Worm (Caenorhabditis elegans) whole organism, L2 larva: Measurements from ENCODE around the gene pac-1.
A peak's percentile ranks its signal among the peaks of the same experiment; 100 is the strongest.

Experiments used
- C34F6.9 ChIP-seq: fragments of 150-350 bp; optimal IDR thresholded peaks from 2 replicates; lab custom pipeline; 2014; ENCODE audit warnings: missing biosample characterization, missing genetic modification characterization
- F13H6.1 ChIP-seq: sonication (generic microtip); optimal IDR thresholded peaks from 2 replicates; lab custom pipeline; 2016; ENCODE audit warnings: missing genetic modification characterization, missing compliant biosample characterization
- R02D3.7 ChIP-seq: fragments of 150-350 bp; optimal IDR thresholded peaks from 2 replicates; lab custom pipeline; 2014; ENCODE audit warnings: missing biosample characterization, missing genetic modification characterization
- Y55F3AM.14 ChIP-seq: fragments of 200-800 bp; sonication (Bioruptor generic); optimal IDR thresholded peaks from 2 replicates; lab custom pipeline; 2018; ENCODE audit warnings: mild to moderate bottlenecking, missing genetic modification characterization, missing compliant biosample characterization
- ZK546.5 ChIP-seq: sonication (generic microtip); optimal IDR thresholded peaks from 2 replicates; lab custom pipeline; 2017; ENCODE audit warnings: missing biosample characterization, missing genetic modification characterization
- alr-1 ChIP-seq: fragments of 150-350 bp; optimal IDR thresholded peaks from 2 replicates; lab custom pipeline; 2014; ENCODE audit warnings: missing biosample characterization, missing genetic modification characterization
- blmp-1 ChIP-seq: sonication (generic microtip); optimal IDR thresholded peaks from 2 replicates; lab custom pipeline; 2017; ENCODE audit warnings: missing genetic modification characterization, mild to moderate bottlenecking, missing compliant biosample characterization, antibody characterized with exemption, moderate library complexity; ENCODE audit not compliant: insufficient read depth
- ceh-82 ChIP-seq: fragments of 150-350 bp; optimal IDR thresholded peaks from 2 replicates; lab custom pipeline; 2014; ENCODE audit warnings: missing biosample characterization, missing genetic modification characterization
- crh-2 ChIP-seq: sonication (generic microtip); optimal IDR thresholded peaks from 2 replicates; lab custom pipeline; 2017; ENCODE audit warnings: missing biosample characterization, missing genetic modification characterization
- dmd-4 ChIP-seq: sonication (generic microtip); optimal IDR thresholded peaks from 2 replicates; lab custom pipeline; 2017; ENCODE audit warnings: missing biosample characterization, missing genetic modification characterization
- elt-1 ChIP-seq: fragments of 150-350 bp; optimal IDR thresholded peaks from 2 replicates; lab custom pipeline; 2014; ENCODE audit warnings: missing biosample characterization, missing genetic modification characterization
- elt-3 ChIP-seq: sonication (generic microtip); optimal IDR thresholded peaks from 2 replicates; lab custom pipeline; 2017; ENCODE audit warnings: missing biosample characterization, missing genetic modification characterization
- fos-1 ChIP-seq: fragments of 150-350 bp; optimal IDR thresholded peaks from 2 replicates; lab custom pipeline; 2014; ENCODE audit warnings: missing biosample characterization, missing genetic modification characterization
- gmeb-1 ChIP-seq: fragments of 150-350 bp; optimal IDR thresholded peaks from 2 replicates; lab custom pipeline; 2014; ENCODE audit warnings: missing biosample characterization, missing genetic modification characterization
- lin-13 ChIP-seq: fragments of 150-350 bp; optimal IDR thresholded peaks from 2 replicates; lab custom pipeline; 2014; ENCODE audit warnings: missing biosample characterization, missing genetic modification reagents, missing genetic modification characterization
- lin-39 ChIP-seq: fragments of 150-350 bp; optimal IDR thresholded peaks from 2 replicates; lab custom pipeline; 2014; ENCODE audit warnings: missing biosample characterization, missing genetic modification reagents, missing genetic modification characterization
- lsy-2 ChIP-seq, 2 experiments: fragments of 150-350 bp in 1 of 2; sonication (generic microtip) in 1 of 2; optimal IDR thresholded peaks; 2 replicates each; lab custom pipeline; 2014 to 2017; ENCODE audit warnings: missing biosample characterization in 2 of 2, missing genetic modification characterization in 2 of 2
- mab-5 ChIP-seq: fragments of 150-350 bp; optimal IDR thresholded peaks from 2 replicates; lab custom pipeline; 2014; ENCODE audit warnings: missing biosample characterization, missing genetic modification characterization
- mbf-1 ChIP-seq: sonication (generic microtip); optimal IDR thresholded peaks from 2 replicates; lab custom pipeline; 2017; ENCODE audit warnings: missing biosample characterization, missing genetic modification characterization
- mdl-1 ChIP-seq, 2 experiments: fragments of 150-350 bp in 1 of 2; sonication (generic microtip) in 1 of 2; optimal IDR thresholded peaks; 2 replicates each; lab custom pipeline; 2017; ENCODE audit warnings: missing biosample characterization in 2 of 2, missing genetic modification characterization in 2 of 2
- nhr-11 ChIP-seq: fragments of 150-350 bp; optimal IDR thresholded peaks from 2 replicates; lab custom pipeline; 2014; ENCODE audit warnings: missing biosample characterization, missing genetic modification characterization
- nhr-129 ChIP-seq: fragments of 150-350 bp; optimal IDR thresholded peaks from 2 replicates; lab custom pipeline; 2014; ENCODE audit warnings: missing biosample characterization, missing genetic modification characterization
- nhr-21 ChIP-seq: fragments of 150-350 bp; optimal IDR thresholded peaks from 2 replicates; lab custom pipeline; 2014; ENCODE audit warnings: missing biosample characterization, missing genetic modification characterization
- nhr-25 ChIP-seq: fragments of 150-350 bp; sonication (generic microtip); optimal IDR thresholded peaks from 3 replicates; lab custom pipeline; 2014; ENCODE audit warnings: missing biosample characterization, missing genetic modification characterization
- sem-4 ChIP-seq: fragments of 150-350 bp; optimal IDR thresholded peaks from 2 replicates; lab custom pipeline; 2014; ENCODE audit warnings: missing biosample characterization, missing genetic modification reagents, missing genetic modification characterization
- sma-3 ChIP-seq: sonication (generic microtip); optimal IDR thresholded peaks from 2 replicates; lab custom pipeline; 2016; ENCODE audit warnings: missing genetic modification reagents, missing genetic modification characterization, missing compliant biosample characterization
- sma-9 ChIP-seq, 2 experiments: fragments of 150-350 bp in 1 of 2; sonication (generic microtip) in 1 of 2; optimal IDR thresholded peaks; 2 replicates each; lab custom pipeline; 2014 to 2016; ENCODE audit warnings: missing genetic modification characterization in 2 of 2, mild to moderate bottlenecking in 1 of 2, missing biosample characterization in 1 of 2, missing compliant biosample characterization in 1 of 2, missing genetic modification reagents in 1 of 2, moderate library complexity in 1 of 2
- snpc-4 ChIP-seq: fragments of 150-350 bp; optimal IDR thresholded peaks from 2 replicates; lab custom pipeline; 2014; ENCODE audit warnings: missing biosample characterization, missing genetic modification characterization
- unc-39 ChIP-seq: fragments of 150-350 bp; optimal IDR thresholded peaks from 2 replicates; lab custom pipeline; 2014; ENCODE audit warnings: missing biosample characterization, missing genetic modification characterization
- unc-55 ChIP-seq: fragments of 150-350 bp; sonication (generic microtip); optimal IDR thresholded peaks from 3 replicates; lab custom pipeline; 2014; ENCODE audit warnings: missing biosample characterization, missing genetic modification reagents, missing genetic modification characterization
- unc-62 ChIP-seq: fragments of 150-350 bp; optimal IDR thresholded peaks from 2 replicates; lab custom pipeline; 2014; ENCODE audit warnings: missing biosample characterization, missing genetic modification reagents, missing genetic modification characterization
- zag-1 ChIP-seq: fragments of 150-350 bp; optimal IDR thresholded peaks from 2 replicates; lab custom pipeline; 2014; ENCODE audit warnings: missing biosample characterization, missing genetic modification characterization
- ztf-1 ChIP-seq: fragments of 200-800 bp; sonication (Bioruptor generic); conservative IDR thresholded peaks from 2 replicates; pipeline ENCODE4 v1.3.6; 2022; ENCODE audit warnings: missing genetic modification characterization, missing compliant biosample characterization
- ztf-4 ChIP-seq: fragments of 150-350 bp; optimal IDR thresholded peaks from 2 replicates; lab custom pipeline; 2014; ENCODE audit warnings: missing biosample characterization, missing genetic modification characterization

Gene pac-1

DNA sequence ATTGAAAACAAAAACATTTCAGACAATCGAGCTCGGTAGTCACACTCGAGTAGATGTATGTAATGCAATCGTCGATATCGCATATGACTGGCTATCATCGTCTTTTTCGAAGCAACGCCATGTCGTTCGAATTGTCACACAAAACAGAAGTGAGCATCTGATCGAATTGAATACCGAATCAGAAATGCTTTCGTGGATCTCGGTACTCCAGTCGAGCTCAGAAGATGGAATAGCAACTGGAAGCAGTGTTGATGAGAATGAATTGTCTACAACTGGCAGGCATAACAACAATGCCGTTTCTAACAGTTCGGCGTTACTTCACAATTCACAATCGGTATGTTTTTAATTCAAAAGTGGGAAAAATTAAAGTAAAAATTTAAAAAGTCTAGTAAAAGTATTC is 14.4 kb downstream of the pac-1 start:
- TF ChIP-seq mab-5 (tag; lab: Kevin White, UChicago) (no peak), ztf-4 (tag; lab: Kevin White, UChicago) (no peak), nhr-11 (tag; lab: Kevin White, UChicago) (no peak)
- TF ChIP-seq, all 48 proteins: peak for 0

DNA sequence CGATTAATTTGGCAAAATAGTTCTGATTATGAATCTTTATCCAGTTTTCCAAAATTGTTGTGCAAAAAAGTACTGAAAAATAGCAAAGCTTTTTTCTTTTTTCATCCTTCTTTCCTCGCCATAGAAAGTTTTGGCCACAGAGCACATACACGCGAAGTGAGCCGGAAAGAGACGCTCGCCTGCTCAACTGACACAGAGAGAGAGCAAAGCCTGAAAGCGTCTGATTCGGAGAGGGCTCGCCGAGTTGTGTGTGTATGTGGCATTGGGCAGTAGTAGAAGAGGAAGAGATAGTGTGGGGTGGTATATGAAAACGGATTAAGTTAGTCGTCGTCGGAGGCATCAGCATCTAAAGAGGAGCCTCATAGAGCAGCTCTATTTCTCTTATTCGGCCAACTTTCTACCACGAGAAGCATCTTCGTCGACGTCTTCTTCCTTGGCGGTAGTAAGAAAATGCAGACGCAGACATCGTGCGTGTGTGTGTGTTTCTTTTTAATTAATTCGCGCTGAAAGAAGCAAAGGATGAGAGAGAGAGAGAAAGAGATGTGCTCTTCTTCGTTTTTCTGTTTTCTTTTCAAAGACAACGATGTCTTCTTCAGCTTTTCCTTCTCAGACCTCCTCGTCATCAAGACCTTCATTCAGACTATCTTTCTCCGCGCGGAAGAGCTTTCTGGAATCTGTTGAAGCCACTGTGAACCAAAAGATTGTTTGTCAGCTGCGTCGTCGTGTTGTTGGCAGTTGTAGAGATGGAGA is 15.0 kb downstream of the pac-1 start:
- TF ChIP-seq dmd-4 (tag; lab: Kevin White, UChicago) (no peak), unc-55 (GFP tag; lab: Kevin White, UChicago) (peak; percentile 49), sma-9 (GFP tag; optimal IDR thresholded peaks at IDR 0.05; lab: Kevin White, UChicago) (no peak), sma-9 (tag; optimal IDR thresholded peaks at IDR 0.05; lab: Kevin White, UChicago) (no peak), C34F6.9 (peak; percentile 37), crh-2 (tag; lab: Kevin White, UChicago) (peak; percentile 31), nhr-129 (peak; percentile 45), nhr-11 (tag; lab: Kevin White, UChicago) (no peak), mdl-1 (tag; optimal IDR thresholded peaks at IDR 0.05; lab: Kevin White, UChicago) (peak in 1 of 2 experiments; percentile 69), snpc-4 (tag; lab: Kevin White, UChicago) (no peak), lsy-2 (tag; optimal IDR thresholded peaks at IDR 0.05; lab: Kevin White, UChicago) (peak in 1 of 2 experiments; percentile 45)

DNA sequence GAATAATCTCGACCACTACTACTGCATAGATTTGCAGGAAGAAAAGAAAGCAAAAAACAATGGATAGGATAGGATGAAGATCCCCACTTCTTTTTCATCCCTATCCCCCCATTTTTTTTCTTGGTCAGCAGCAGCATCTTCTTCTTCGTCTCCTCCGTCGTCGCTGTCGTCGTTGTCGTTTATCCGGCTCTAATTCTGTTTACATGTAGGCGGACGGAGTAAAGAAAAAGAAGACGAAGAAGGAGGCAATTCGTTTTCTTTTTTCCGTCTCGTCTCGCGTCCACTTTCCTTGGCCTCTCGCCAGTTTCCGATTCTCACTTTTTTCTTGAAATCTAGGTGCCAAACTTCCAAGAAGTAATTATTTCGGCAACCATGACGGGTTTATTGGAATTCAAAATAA is 16.9 kb downstream of the pac-1 start:
- peak; percentile 24 for TF ChIP-seq crh-2 (tag; lab: Kevin White, UChicago)
- no peak for TF ChIP-seq R02D3.7 (tag; lab: Kevin White, UChicago)
- no peak for TF ChIP-seq gmeb-1 (tag; lab: Kevin White, UChicago)
- no peak for TF ChIP-seq alr-1 (tag; lab: Kevin White, UChicago)
- no peak for TF ChIP-seq zag-1 (tag; lab: Kevin White, UChicago)
- TF ChIP-seq nhr-25 (tag; lab: Kevin White, UChicago), result no peak
- no peak for TF ChIP-seq elt-1 (tag; lab: Kevin White, UChicago)
- no peak for TF ChIP-seq dmd-4 (tag; lab: Kevin White, UChicago)
- TF ChIP-seq sma-9 (GFP tag; optimal IDR thresholded peaks at IDR 0.05; lab: Kevin White, UChicago), result no peak
- TF ChIP-seq sma-9 (tag; optimal IDR thresholded peaks at IDR 0.05; lab: Kevin White, UChicago), result no peak
- TF ChIP-seq mbf-1 (tag; lab: Kevin White, UChicago), result no peak
- no peak for TF ChIP-seq unc-39
- no peak for TF ChIP-seq ceh-82 (tag; lab: Kevin White, UChicago)
- no peak for TF ChIP-seq nhr-21 (tag; lab: Kevin White, UChicago)
- TF ChIP-seq blmp-1, result no peak
- TF ChIP-seq ztf-1 (GFP tag; lab: Robert Waterston, UW), result no peak
- no peak for TF ChIP-seq lin-39
- TF ChIP-seq unc-55 (GFP tag; lab: Kevin White, UChicago), result peak; percentile 6
- peak; percentile 20 for TF ChIP-seq nhr-129
- no peak for TF ChIP-seq Y55F3AM.14 (GFP tag; lab: Kevin White, UChicago)
- TF ChIP-seq ZK546.5 (tag; lab: Kevin White, UChicago), result no peak
- peak; percentile 12 for TF ChIP-seq F13H6.1
- TF ChIP-seq sma-3 (GFP tag; lab: Kevin White, UChicago), result no peak
- no peak for TF ChIP-seq fos-1 (tag; lab: Kevin White, UChicago)
- no peak for TF ChIP-seq elt-3 (tag; lab: Kevin White, UChicago)
- no peak for TF ChIP-seq nhr-11 (tag; lab: Kevin White, UChicago)
- TF ChIP-seq unc-62, result no peak
- no peak for TF ChIP-seq sem-4
- TF ChIP-seq lin-13 (GFP tag; lab: Kevin White, UChicago), result no peak
- peak in 1 of 2 experiments; percentile 3 for TF ChIP-seq lsy-2 (tag; optimal IDR thresholded peaks at IDR 0.05; lab: Kevin White, UChicago)

- TF ChIP-seq nhr-129 (peak; percentile 1), snpc-4 (tag; lab: Kevin White, UChicago) (no peak)
Measured at ce11 chrIII:8512279-8512942, 17.6 kb downstream of the pac-1 start.
